Worm (Caenorhabditis elegans): Measurements from ENCODE around the gene gst-39.

DNA sequence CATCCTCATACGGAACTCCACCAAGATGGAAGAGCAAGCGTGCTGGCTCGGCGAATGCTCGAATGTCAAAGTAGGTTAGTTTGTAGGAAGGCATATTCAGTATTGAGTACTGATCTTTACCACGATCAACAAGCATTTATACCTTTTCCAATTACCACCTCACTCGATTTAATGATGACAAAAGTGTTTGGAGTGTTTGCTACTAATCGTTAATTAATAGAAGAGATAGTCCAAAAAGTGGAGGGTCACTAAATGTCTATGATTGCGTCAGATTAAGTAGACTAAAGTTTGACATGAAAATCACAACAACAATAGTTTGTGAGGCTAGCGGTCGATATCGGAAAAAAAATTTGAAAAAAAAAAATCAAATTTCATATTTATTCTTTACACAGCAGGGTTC, 11.4 kb upstream of the gst-39 start, which contains the start of gene gst-34:
- TF ChIP-seq drap-1 (GFP tag; optimal IDR thresholded peaks at IDR 0.05) (no peak), nhr-12 (tag; optimal IDR thresholded peaks at IDR 0.05) (no peak), blmp-1 (tag; optimal IDR thresholded peaks at IDR 0.05) (no peak), nhr-28 (tag; optimal IDR thresholded peaks at IDR 0.05) (no peak), ces-1 (GFP tag; optimal IDR thresholded peaks at IDR 0.05) (no peak), nhr-237 (tag; optimal IDR thresholded peaks at IDR 0.05) (no peak), lin-32 (GFP tag; optimal IDR thresholded peaks at IDR 0.05) (no peak), elt-3 (tag; optimal IDR thresholded peaks at IDR 0.05) (no peak), snpc-4 (tag; optimal IDR thresholded peaks at IDR 0.05) (no peak)

All from whole organism, mixed stage, embryonic.